Worm (Caenorhabditis elegans): ENCODE measurements around the gene C09G5.14.

Gene C09G5.14

DNA sequence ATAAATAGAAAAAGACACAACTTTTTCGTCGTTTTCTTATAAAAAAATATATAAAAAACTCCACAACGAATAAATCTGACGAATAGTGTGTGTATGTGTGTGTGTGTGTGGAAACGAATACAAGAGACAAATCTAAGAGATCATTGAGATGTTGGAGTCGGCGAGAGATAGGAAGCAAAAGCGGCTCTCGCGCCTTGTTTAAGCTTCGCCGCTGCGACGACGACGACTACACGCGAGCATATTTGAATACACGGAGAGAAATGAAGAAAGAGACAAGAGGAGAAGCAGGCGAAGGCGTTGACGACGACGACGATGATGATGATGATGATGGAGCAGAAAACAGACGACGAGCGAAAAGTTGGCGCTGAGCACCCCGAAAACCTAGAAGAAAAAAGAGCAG lies 21.8 kb upstream of the C09G5.14 start:
- TF ChIP-seq hmg-1.2 (GFP tag; IDR thresholded peaks at IDR 0.05) (peak; percentile 23; the same call in 1 of the 2 replicates), madf-10 (tag; optimal IDR thresholded peaks at IDR 0.05) (peak; percentile 59), D2030.7 (GFP tag; IDR thresholded peaks at IDR 0.05) (no peak), cebp-1 (GFP tag; IDR thresholded peaks at IDR 0.05) (no peak), cebp-1 (tag; optimal IDR thresholded peaks at IDR 0.05) (peak; percentile 8), zfh-2 (GFP tag; conservative IDR thresholded peaks at IDR 0.05) (peak; percentile 45)

ce11 chrII:10737059-10737458 lies 14.1 kb upstream of the C09G5.14 start, which contains the start of gene C52A11.3:
Gene C52A11.3 (plus strand): TSS chrII:10737359.
- TF ChIP-seq lin-40 (tag; optimal IDR thresholded peaks at IDR 0.05) (no peak), T26A5.8 (tag; optimal IDR thresholded peaks at IDR 0.05) (no peak), F57C9.4 (tag; optimal IDR thresholded peaks at IDR 0.05) (no peak), hmg-1.2 (GFP tag; IDR thresholded peaks at IDR 0.05) (no peak), F39B2.1 (GFP tag; IDR thresholded peaks at IDR 0.05) (no peak), snpc-3.4 (tag; optimal IDR thresholded peaks at IDR 0.05) (no peak), madf-3 (GFP tag; IDR thresholded peaks at IDR 0.05) (no peak), nhr-120 (GFP tag; IDR thresholded peaks at IDR 0.05) (no peak), lsl-1 (GFP tag; optimal IDR thresholded peaks at IDR 0.05) (no peak), somi-1 (GFP tag; optimal IDR thresholded peaks at IDR 0.05) (no peak), hmg-20 (GFP tag; IDR thresholded peaks at IDR 0.05) (no peak), Y79H2A.3 (GFP tag; conservative IDR thresholded peaks at IDR 0.05) (no peak), ceh-40 (GFP tag; IDR thresholded peaks at IDR 0.05) (no peak), nfya-1 (tag; optimal IDR thresholded peaks at IDR 0.05; ENCODE audit: borderline replicate concordance, insufficient read depth) (no peak), attf-6 (GFP tag; IDR thresholded peaks at IDR 0.05) (no peak), unc-130 (GFP tag; optimal IDR thresholded peaks at IDR 0.05) (no peak), attf-3 (GFP tag; conservative IDR thresholded peaks at IDR 0.05) (no peak)

DNA sequence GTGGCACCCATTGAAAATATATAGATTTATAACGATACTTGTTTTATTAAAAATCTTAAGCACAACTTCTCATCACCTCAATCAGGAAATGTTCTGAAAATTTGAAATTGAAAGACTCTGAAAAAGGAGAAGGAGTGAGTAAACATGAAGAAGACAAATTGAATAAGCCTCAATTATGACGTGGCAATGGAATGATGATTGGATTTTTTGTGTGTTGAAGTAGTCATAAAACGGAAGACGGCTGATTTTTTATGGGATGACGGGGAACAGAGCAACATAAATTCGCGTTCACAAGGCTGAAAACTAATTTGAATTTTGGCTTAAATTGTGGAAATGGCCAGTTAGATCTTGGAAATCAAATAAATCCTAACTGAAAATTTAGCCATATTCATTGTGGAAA lies 8.6 kb upstream of the C09G5.14 start, which contains the start of gene glb-12:
TSS of gene glb-12 (minus strand) at position 101 of the 400 bp plus-strand sequence.
- TF ChIP-seq nhr-120 (GFP tag; IDR thresholded peaks at IDR 0.05): no peak
- no peak for TF ChIP-seq ceh-27 (GFP tag; optimal IDR thresholded peaks at IDR 0.05)
- TF ChIP-seq ceh-79 (tag; optimal IDR thresholded peaks at IDR 0.05): no peak
- no peak for TF ChIP-seq cebp-1 (GFP tag; IDR thresholded peaks at IDR 0.05)
- TF ChIP-seq cebp-1 (tag; optimal IDR thresholded peaks at IDR 0.05): no peak
- no peak for TF ChIP-seq lin-54 (GFP tag; optimal IDR thresholded peaks at IDR 0.05)
- no peak for TF ChIP-seq sdz-38 (tag; optimal IDR thresholded peaks at IDR 0.05)
- TF ChIP-seq snpc-4 (GFP tag; optimal IDR thresholded peaks at IDR 0.05): no peak
- TF ChIP-seq snpc-4 (tag; optimal IDR thresholded peaks at IDR 0.05): no peak
- TF ChIP-seq madf-10 (tag; optimal IDR thresholded peaks at IDR 0.05): no peak
- TF ChIP-seq C17E4.6 (GFP tag; IDR thresholded peaks at IDR 0.05): no peak
- TF ChIP-seq hrde-1 (tag; optimal IDR thresholded peaks at IDR 0.05; ENCODE audit: borderline replicate concordance): no peak
- no peak for TF ChIP-seq Y53F4B.3 (GFP tag; IDR thresholded peaks at IDR 0.05)
- TF ChIP-seq cebp-2 (GFP tag; IDR thresholded peaks at IDR 0.05): no peak
- no peak for TF ChIP-seq Y53G8AR.9 (GFP tag; conservative IDR thresholded peaks at IDR 0.05)

DNA sequence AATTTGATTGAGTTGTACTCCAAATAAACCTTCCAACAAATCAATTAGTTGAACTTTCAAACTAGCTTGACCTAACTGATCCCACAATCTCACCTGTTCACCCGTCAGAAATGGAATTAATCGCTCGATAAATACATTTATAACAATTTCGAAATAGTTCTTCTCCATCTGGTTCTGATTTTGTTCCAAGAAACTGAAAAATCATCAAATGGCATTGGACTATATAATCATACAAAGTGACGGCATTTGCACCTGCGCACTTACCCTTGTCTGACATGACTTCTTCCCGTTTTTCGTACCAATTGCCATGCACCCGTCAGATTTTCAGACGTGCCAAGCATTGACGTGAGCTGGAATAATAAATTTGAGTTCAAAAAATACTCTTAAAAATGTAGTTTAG lies 7.7 kb upstream of the C09G5.14 start:
- TF ChIP-seq rec-8 (tag; optimal IDR thresholded peaks at IDR 0.05): no peak
- no peak for TF ChIP-seq aptf-2 (GFP tag; conservative IDR thresholded peaks at IDR 0.05)
- TF ChIP-seq T07F8.4 (tag; optimal IDR thresholded peaks at IDR 0.05): no peak
- TF ChIP-seq ztf-28 (GFP tag; IDR thresholded peaks at IDR 0.05): no peak
- no peak for TF ChIP-seq Y95B8A.8 (GFP tag; IDR thresholded peaks at IDR 0.05)
- TF ChIP-seq ztf-3 (GFP tag; optimal IDR thresholded peaks at IDR 0.05): no peak
- TF ChIP-seq lsl-1 (GFP tag; optimal IDR thresholded peaks at IDR 0.05): no peak
- no peak for TF ChIP-seq Y67H2A.10 (GFP tag; conservative IDR thresholded peaks at IDR 0.05)
- TF ChIP-seq F57C9.4 (tag; optimal IDR thresholded peaks at IDR 0.05): no peak

Data from whole organism, young adult.